Worm (Caenorhabditis elegans) whole organism, L1 larva: Measurements from ENCODE around the gene elli-1.

Experiments used
- C04F5.9 ChIP-seq: sonication (generic microtip); optimal IDR thresholded peaks from 2 replicates; lab custom pipeline; 2016; ENCODE audit warnings: missing genetic modification characterization, missing compliant biosample characterization
- C34B4.2 ChIP-seq: sonication (generic microtip); optimal IDR thresholded peaks from 2 replicates; lab custom pipeline; 2017; ENCODE audit warnings: mild to moderate bottlenecking, missing genetic modification characterization, missing compliant biosample characterization
- F16B12.6 ChIP-seq: fragments of 150-350 bp; optimal IDR thresholded peaks from 2 replicates; lab custom pipeline; 2014; ENCODE audit warnings: missing biosample characterization, missing genetic modification characterization
- aha-1 ChIP-seq: fragments of 150-350 bp; optimal IDR thresholded peaks from 2 replicates; lab custom pipeline; 2014; ENCODE audit warnings: missing biosample characterization, missing genetic modification characterization
- alr-1 ChIP-seq: fragments of 200-800 bp; sonication (Bioruptor generic); optimal IDR thresholded peaks from 2 replicates; lab custom pipeline; 2018; ENCODE audit warnings: borderline replicate concordance, mild to moderate bottlenecking, missing genetic modification characterization, missing compliant biosample characterization
- blmp-1 ChIP-seq: fragments of 150-350 bp; optimal IDR thresholded peaks from 2 replicates; lab custom pipeline; 2014; ENCODE audit warnings: missing biosample characterization, missing genetic modification characterization
- ceh-63 ChIP-seq: fragments of 200-800 bp; sonication (Bioruptor generic); optimal IDR thresholded peaks from 2 replicates; lab custom pipeline; 2018; ENCODE audit warnings: mild to moderate bottlenecking, missing genetic modification characterization, missing compliant biosample characterization
- ceh-8 ChIP-seq: fragments of 200-800 bp; sonication (Bioruptor generic); optimal IDR thresholded peaks from 2 replicates; lab custom pipeline; 2018; ENCODE audit warnings: mild to moderate bottlenecking, missing genetic modification characterization, moderate library complexity, missing compliant biosample characterization
- ceh-82 ChIP-seq, 3 experiments: fragments of 150-350 bp in 1 of 3; sonication (generic microtip) in 2 of 3; optimal IDR thresholded peaks; 2 replicates each; lab custom pipeline; 2014 to 2017; ENCODE audit warnings: missing biosample characterization in 3 of 3, missing genetic modification characterization in 3 of 3
- ceh-88 ChIP-seq: fragments of 200-800 bp; sonication (Bioruptor generic); IDR thresholded peaks from 2 replicates; pipeline ENCODE4 v1.3.6; 2022; ENCODE audit warnings: missing genetic modification characterization, missing compliant biosample characterization
- ceh-90 ChIP-seq: sonication (generic microtip); optimal IDR thresholded peaks from 2 replicates; lab custom pipeline; 2016; ENCODE audit warnings: missing genetic modification characterization, missing compliant biosample characterization
- dpl-1 ChIP-seq, 3 experiments: fragments of 150-350 bp in 2 of 3; sonication (generic microtip) in 1 of 3; optimal IDR thresholded peaks; 2 replicates each; lab custom pipeline; 2014 to 2017; ENCODE audit warnings: missing biosample characterization in 3 of 3, missing genetic modification characterization in 3 of 3, missing genetic modification reagents in 3 of 3
- efl-1 ChIP-seq, 4 experiments: fragments of 150-350 bp; optimal IDR thresholded peaks in 3 of 4; peaks in 1 of 4; 1 replicate in 1 of 4; 2 replicates in 3 of 4; lab custom pipeline; 2014; ENCODE audit warnings: missing biosample characterization in 2 of 4, missing genetic modification characterization in 2 of 4, missing genetic modification reagents in 2 of 4
- egl-13 ChIP-seq: sonication (generic microtip); optimal IDR thresholded peaks from 2 replicates; lab custom pipeline; 2016; ENCODE audit warnings: missing genotype, missing genetic modification reagents, missing genetic modification characterization, missing compliant biosample characterization
- elt-2 ChIP-seq: sonication (generic microtip); optimal IDR thresholded peaks from 2 replicates; lab custom pipeline; 2016; ENCODE audit warnings: missing genetic modification characterization, mild to moderate bottlenecking, inconsistent platforms, missing compliant biosample characterization, missing genetic modification reagents
- elt-3 ChIP-seq, 6 experiments: fragments of 150-350 bp in 1 of 6; sonication (generic microtip); optimal IDR thresholded peaks; 2 replicates each; lab custom pipeline; 2017 to 2018; ENCODE audit warnings: missing biosample characterization in 6 of 6, missing genetic modification characterization in 6 of 6, inconsistent platforms in 1 of 6
- fkh-10 ChIP-seq: sonication (generic microtip); optimal IDR thresholded peaks from 2 replicates; lab custom pipeline; 2017; ENCODE audit warnings: missing biosample characterization, missing genetic modification reagents, missing genetic modification characterization
- fkh-4 ChIP-seq: sonication (generic microtip); optimal IDR thresholded peaks from 2 replicates; lab custom pipeline; 2016; ENCODE audit warnings: missing compliant biosample characterization, missing genetic modification characterization, borderline replicate concordance
- fkh-8 ChIP-seq: sonication (generic microtip); optimal IDR thresholded peaks from 2 replicates; lab custom pipeline; 2016; ENCODE audit warnings: mild to moderate bottlenecking, missing genetic modification characterization, missing compliant biosample characterization
- hlh-4 ChIP-seq: sonication (generic microtip); optimal IDR thresholded peaks from 2 replicates; lab custom pipeline; 2016; ENCODE audit warnings: mild to moderate bottlenecking, missing genetic modification characterization, missing compliant biosample characterization
- isw-1 ChIP-seq: fragments of 200-800 bp; sonication (Bioruptor generic); IDR thresholded peaks from 2 replicates; pipeline ENCODE4 v1.3.6; 2022; ENCODE audit warnings: missing genetic modification characterization, missing compliant biosample characterization
- lin-13 ChIP-seq: fragments of 150-350 bp; optimal IDR thresholded peaks from 2 replicates; lab custom pipeline; 2014; ENCODE audit warnings: missing biosample characterization, missing genetic modification reagents, missing genetic modification characterization
- lin-14 ChIP-seq: fragments of 200-800 bp; sonication (Bioruptor generic); optimal IDR thresholded peaks from 2 replicates; lab custom pipeline; 2018; ENCODE audit warnings: mild to moderate bottlenecking, missing genetic modification characterization, moderate library complexity, missing compliant biosample characterization
- lin-15B ChIP-seq: fragments of 150-350 bp; sonication (generic microtip); optimal IDR thresholded peaks from 3 replicates; lab custom pipeline; 2014; ENCODE audit warnings: missing biosample characterization, missing genetic modification characterization
- lin-35 ChIP-seq, 2 experiments: fragments of 150-350 bp; optimal IDR thresholded peaks; 2 replicates each; lab custom pipeline; 2014; ENCODE audit warnings: missing biosample characterization in 2 of 2, missing genetic modification characterization in 2 of 2, missing genetic modification reagents in 2 of 2
- mab-9 ChIP-seq: fragments of 200-800 bp; sonication (Bioruptor generic); IDR thresholded peaks from 2 replicates; pipeline ENCODE4 v1.3.6; 2022; ENCODE audit warnings: missing genetic modification reagents, missing genetic modification characterization, missing compliant biosample characterization
- nhr-20 ChIP-seq: sonication (generic microtip); optimal IDR thresholded peaks from 2 replicates; lab custom pipeline; 2016; ENCODE audit warnings: mild to moderate bottlenecking, missing genetic modification characterization, missing compliant biosample characterization
- nhr-47 ChIP-seq: sonication (generic microtip); optimal IDR thresholded peaks from 2 replicates; lab custom pipeline; 2016; ENCODE audit warnings: mild to moderate bottlenecking, missing genetic modification characterization, moderate library complexity, missing compliant biosample characterization
- nhr-71 ChIP-seq: sonication (generic microtip); optimal IDR thresholded peaks from 2 replicates; lab custom pipeline; 2016; ENCODE audit warnings: mild to moderate bottlenecking, missing genetic modification characterization, moderate library complexity, missing compliant biosample characterization
- nhr-77 ChIP-seq: fragments of 150-350 bp; optimal IDR thresholded peaks from 2 replicates; lab custom pipeline; 2014; ENCODE audit warnings: missing biosample characterization, missing genetic modification characterization
- nhr-84 ChIP-seq: sonication (generic microtip); optimal IDR thresholded peaks from 2 replicates; lab custom pipeline; 2017; ENCODE audit warnings: missing biosample characterization, missing genetic modification characterization
- nhr-90 ChIP-seq: sonication (generic microtip); optimal IDR thresholded peaks from 2 replicates; lab custom pipeline; 2016; ENCODE audit warnings: mild to moderate bottlenecking, missing genetic modification characterization, missing compliant biosample characterization; ENCODE audit not compliant: poor library complexity
- pax-3 ChIP-seq: fragments of 200-800 bp; sonication (Bioruptor generic); optimal IDR thresholded peaks from 2 replicates; lab custom pipeline; 2018; ENCODE audit warnings: mild to moderate bottlenecking, missing genetic modification characterization, moderate library complexity, missing compliant biosample characterization
- snpc-4 ChIP-seq: fragments of 150-350 bp; optimal IDR thresholded peaks from 2 replicates; lab custom pipeline; 2014; ENCODE audit warnings: missing biosample characterization, missing genetic modification characterization
- sptf-1 ChIP-seq: fragments of 150-350 bp; optimal IDR thresholded peaks from 2 replicates; lab custom pipeline; 2014; ENCODE audit warnings: missing biosample characterization, missing genetic modification characterization
- sup-37 ChIP-seq: fragments of 200-800 bp; sonication (Bioruptor generic); optimal IDR thresholded peaks from 2 replicates; lab custom pipeline; 2018; ENCODE audit warnings: mild to moderate bottlenecking, missing genetic modification characterization, missing compliant biosample characterization
- swsn-7 ChIP-seq: sonication (generic microtip); optimal IDR thresholded peaks from 2 replicates; lab custom pipeline; 2016; ENCODE audit warnings: missing genetic modification characterization, missing compliant biosample characterization
- tlp-1 ChIP-seq: fragments of 150-350 bp; optimal IDR thresholded peaks from 2 replicates; lab custom pipeline; 2014; ENCODE audit warnings: missing biosample characterization, missing genetic modification characterization
- unc-30 ChIP-seq: sonication (generic microtip); optimal IDR thresholded peaks from 2 replicates; lab custom pipeline; 2017; ENCODE audit warnings: missing biosample characterization, missing genetic modification characterization
- xbp-1 ChIP-seq: sonication (generic microtip); optimal IDR thresholded peaks from 2 replicates; lab custom pipeline; 2016; ENCODE audit warnings: missing genetic modification characterization, missing compliant biosample characterization
- zag-1 ChIP-seq: fragments of 150-350 bp; optimal IDR thresholded peaks from 2 replicates; lab custom pipeline; 2014; ENCODE audit warnings: missing biosample characterization, missing genetic modification characterization
- zip-4 ChIP-seq: fragments of 200-800 bp; sonication (Bioruptor generic); optimal IDR thresholded peaks from 2 replicates; lab custom pipeline; 2018; ENCODE audit warnings: mild to moderate bottlenecking, missing genetic modification characterization, moderate library complexity, missing compliant biosample characterization
- ztf-11 ChIP-seq, 2 experiments: sonication (generic microtip); optimal IDR thresholded peaks; 2 replicates each; lab custom pipeline; 2016 to 2017; ENCODE audit warnings: missing genetic modification characterization in 2 of 2, missing biosample characterization in 1 of 2, missing compliant biosample characterization in 1 of 2

The elli-1 gene

DNA sequence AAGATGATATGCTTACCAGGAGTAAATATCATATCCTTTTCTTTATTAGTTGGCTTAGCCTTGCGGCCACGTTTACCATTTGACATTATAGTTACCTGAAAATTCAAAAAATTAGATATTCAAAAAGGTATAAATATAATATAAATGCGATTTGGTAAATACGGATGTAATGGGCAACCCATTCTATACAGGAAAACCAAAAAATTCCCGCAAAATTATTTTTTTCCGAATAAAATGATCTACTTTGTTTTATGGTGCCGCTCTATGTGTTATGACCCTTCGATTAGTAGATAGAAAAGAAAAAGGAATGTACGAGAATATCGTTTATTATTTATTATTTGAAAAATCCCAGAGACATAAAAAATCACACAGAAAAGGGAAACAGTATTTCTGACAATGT, at the start of gene elli-1:
Gene elli-1, minus strand, starts transcription at position 101 of the 400 bp plus-strand sequence.
- no peak for TF ChIP-seq efl-1 (optimal IDR thresholded peaks at IDR 0.05; lab: Kevin White, UChicago)
- peak in 1 of 2 experiments; percentile 28 for TF ChIP-seq efl-1 (GFP tag; optimal IDR thresholded peaks at IDR 0.05 in 1 of 2; lab: Kevin White, UChicago)
- TF ChIP-seq ztf-11 (tag; optimal IDR thresholded peaks at IDR 0.05; lab: Kevin White, UChicago), result no peak
- no peak for TF ChIP-seq ceh-63 (GFP tag; lab: Kevin White, UChicago)

DNA sequence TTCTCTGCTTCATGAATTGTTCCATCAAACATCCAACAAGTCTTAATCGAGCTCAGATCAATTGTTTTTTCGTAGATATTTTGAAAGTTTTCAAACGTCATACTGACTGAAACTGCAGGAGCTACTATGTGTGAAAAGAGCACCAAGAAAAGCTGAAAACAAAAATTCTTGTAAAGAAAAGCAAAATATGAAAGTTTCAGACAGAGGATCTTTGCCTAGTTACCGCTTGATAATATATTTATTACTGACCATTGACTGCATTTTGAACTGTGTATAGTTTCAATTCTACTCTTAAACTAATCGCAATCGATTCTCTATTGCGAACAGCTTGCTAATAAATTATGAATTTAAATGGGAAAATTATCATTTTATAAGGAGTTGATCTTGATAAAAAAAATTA, 43.6 kb upstream of the elli-1 start, which contains the start of gene clec-182:
Gene clec-182, minus strand, starts transcription at position 101 of the 400 bp plus-strand sequence.
- no peak for TF ChIP-seq unc-30 (tag; lab: Kevin White, UChicago)
- TF ChIP-seq nhr-47 (tag; lab: Kevin White, UChicago), result no peak
- TF ChIP-seq ztf-11 (tag; optimal IDR thresholded peaks at IDR 0.05; lab: Kevin White, UChicago), result no peak
- no peak for TF ChIP-seq ceh-90 (tag; lab: Kevin White, UChicago)
- TF ChIP-seq fkh-4, result no peak
- TF ChIP-seq sup-37 (GFP tag; lab: Kevin White, UChicago), result no peak
- no peak for TF ChIP-seq egl-13 (tag; lab: Kevin White, UChicago)
- no peak for TF ChIP-seq hlh-4
- TF ChIP-seq zip-4 (GFP tag; lab: Kevin White, UChicago), result no peak
- TF ChIP-seq fkh-8 (tag; lab: Kevin White, UChicago), result no peak
- TF ChIP-seq isw-1 (GFP tag; lab: Robert Waterston, UW), result no peak
- no peak for TF ChIP-seq ceh-88
- TF ChIP-seq lin-13, result no peak
- TF ChIP-seq mab-9 (GFP tag; lab: Robert Waterston, UW), result no peak
- no peak for TF ChIP-seq sptf-1 (tag; lab: Kevin White, UChicago)
- no peak for TF ChIP-seq alr-1 (tag; lab: Kevin White, UChicago)
- no peak for TF ChIP-seq C34B4.2 (tag; lab: Kevin White, UChicago)

DNA sequence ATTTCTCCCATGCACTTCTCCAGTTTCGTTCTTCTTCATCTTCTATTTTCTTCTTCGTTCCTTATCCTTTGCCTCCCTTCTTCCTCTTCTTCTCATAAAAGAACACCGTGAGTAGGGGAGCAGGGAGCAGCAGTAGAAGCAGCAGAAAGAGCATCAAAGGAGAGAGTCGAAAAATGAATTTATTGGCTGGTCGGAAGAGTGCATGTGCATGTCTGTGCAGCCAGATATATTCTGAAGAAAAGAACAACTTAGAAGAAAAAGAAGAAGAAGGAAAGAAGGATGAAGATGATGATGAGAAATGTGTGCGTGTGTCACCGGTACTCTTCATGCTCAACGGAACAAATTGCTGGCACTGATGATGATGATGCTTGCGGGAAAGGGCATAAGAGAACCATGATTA, 41.6 kb upstream of the elli-1 start:
- TF ChIP-seq fkh-10 (GFP tag; lab: Kevin White, UChicago), result peak; percentile 39
- no peak for TF ChIP-seq tlp-1 (tag; lab: Kevin White, UChicago)
- peak; percentile 62 for TF ChIP-seq lin-14 (GFP tag; lab: Kevin White, UChicago)
- peak in 1 of 3 experiments; percentile 9 for TF ChIP-seq ceh-82 (tag; optimal IDR thresholded peaks at IDR 0.05; lab: Kevin White, UChicago)
- no peak for TF ChIP-seq dpl-1 (GFP tag; optimal IDR thresholded peaks at IDR 0.05; lab: Kevin White, UChicago)

DNA sequence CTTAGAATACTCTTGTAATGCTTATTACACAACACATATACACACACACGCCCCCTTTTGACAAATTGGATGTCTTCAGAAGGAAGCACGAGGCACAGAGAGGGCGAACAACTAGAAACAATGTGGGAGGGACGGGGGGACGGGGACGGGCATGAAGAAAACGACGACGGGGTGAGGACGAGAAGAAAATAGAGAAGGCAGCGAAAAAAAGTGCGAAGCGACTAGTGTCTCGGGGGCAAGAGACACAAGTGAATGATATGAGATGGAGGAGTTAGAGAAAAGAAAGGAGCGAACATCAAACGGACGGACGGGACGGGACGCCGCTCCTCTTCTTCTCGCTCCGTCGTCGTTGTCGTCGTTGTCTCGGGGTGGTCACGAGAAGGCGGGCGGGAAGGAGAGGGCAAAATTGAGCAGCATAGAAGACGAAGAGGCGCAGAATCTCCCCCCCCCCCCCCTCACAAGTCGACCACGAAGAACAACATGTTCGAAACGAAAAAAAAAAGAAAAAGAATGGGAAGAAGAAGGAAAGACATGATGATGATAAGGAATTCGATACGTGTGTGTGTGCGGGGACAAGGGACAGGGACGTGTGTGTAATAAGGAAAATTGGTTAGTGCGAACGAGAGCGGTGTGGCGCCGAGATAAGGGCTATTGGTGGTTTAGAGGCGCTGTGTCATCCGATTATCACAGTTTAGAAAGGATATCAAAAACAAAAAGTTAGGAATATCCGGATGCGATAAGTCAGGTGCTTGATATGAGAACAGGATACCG, 40.5 kb upstream of the elli-1 start:
- TF ChIP-seq aha-1 (tag; lab: Kevin White, UChicago) (no peak), pax-3 (tag; lab: Kevin White, UChicago) (no peak), elt-3 (tag; optimal IDR thresholded peaks at IDR 0.05; lab: Kevin White, UChicago) (peak in 2 of 6 experiments; percentile 10 to 53), lin-15B (no peak), nhr-90 (tag; lab: Kevin White, UChicago) (peak; percentile 46), swsn-7 (tag; lab: Kevin White, UChicago) (peak; percentile 24), C04F5.9 (tag; lab: Kevin White, UChicago) (no peak), blmp-1 (tag; lab: Kevin White, UChicago) (peak; percentile 60), snpc-4 (tag; lab: Kevin White, UChicago) (peak; percentile 21), nhr-71 (tag; lab: Kevin White, UChicago) (peak; percentile 76), sup-37 (GFP tag; lab: Kevin White, UChicago) (no peak), ceh-82 (tag; optimal IDR thresholded peaks at IDR 0.05; lab: Kevin White, UChicago) (peak in 2 of 3 experiments; percentile 11 to 50), ceh-88 (no peak), lin-14 (GFP tag; lab: Kevin White, UChicago) (peak; percentile 99), nhr-84 (no peak), nhr-77 (no peak), elt-2 (tag; lab: Kevin White, UChicago) (peak; percentile 16), egl-13 (tag; lab: Kevin White, UChicago) (no peak), ceh-8 (GFP tag; lab: Kevin White, UChicago) (no peak), lin-35 (GFP tag; optimal IDR thresholded peaks at IDR 0.05; lab: Kevin White, UChicago) (peak; percentile 46 to 50), xbp-1 (tag; lab: Kevin White, UChicago) (peak; percentile 13), nhr-20 (tag; lab: Kevin White, UChicago) (peak; percentile 65), fkh-10 (GFP tag; lab: Kevin White, UChicago) (peak; percentile 72), efl-1 (optimal IDR thresholded peaks at IDR 0.05; lab: Kevin White, UChicago) (peak in 1 of 2 experiments; percentile 43), efl-1 (GFP tag; optimal IDR thresholded peaks at IDR 0.05 in 1 of 2; lab: Kevin White, UChicago) (peak in 1 of 2 experiments; percentile 85), F16B12.6 (tag; lab: Kevin White, UChicago) (no peak), zag-1 (tag; lab: Kevin White, UChicago) (no peak), tlp-1 (tag; lab: Kevin White, UChicago) (no peak)
